Fruit fly (Drosophila melanogaster): ENCODE measurements around the gene CG13073.
A peak's percentile ranks its signal among the peaks of the same experiment; 100 is the strongest.

CG13073 gene

DNA sequence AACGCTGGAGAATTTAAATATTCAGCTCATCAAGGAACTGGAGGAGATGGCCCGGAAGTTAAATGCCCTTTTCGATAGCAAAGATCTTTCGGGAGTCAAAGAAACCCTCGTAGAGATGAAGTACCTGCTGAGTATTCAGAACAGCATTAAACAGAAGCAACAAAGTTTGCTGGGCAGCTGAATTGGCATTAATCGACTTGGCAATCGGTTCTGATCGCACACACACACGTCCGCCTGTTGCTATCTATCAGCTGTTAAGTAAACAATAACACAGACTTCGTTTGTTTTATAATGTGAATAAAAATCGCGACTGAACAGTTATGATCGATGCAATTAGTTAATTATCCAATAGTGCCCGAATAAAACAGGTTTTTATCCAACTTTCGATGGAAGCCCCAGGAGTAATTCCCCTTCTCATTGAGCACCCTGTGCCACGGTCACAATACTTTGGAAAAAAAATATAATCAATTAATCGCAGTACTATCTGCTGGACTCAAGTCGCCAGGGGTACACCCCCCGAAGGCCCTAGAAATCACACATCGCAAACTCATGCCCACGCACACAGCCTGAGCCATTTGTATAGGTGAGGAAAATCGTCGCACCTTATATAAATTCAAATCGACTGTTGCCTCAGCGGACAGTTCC lies 16.9 kb upstream of the CG13073 start (continued):
- TF ChIP-seq trh (GFP tag; optimal IDR thresholded peaks at IDR 0.05) (no peak), Dref (GFP tag; IDR thresholded peaks at IDR 0.05) (peak; percentile 50), Rx (GFP tag; IDR thresholded peaks at IDR 0.05) (no peak), CG14441 (GFP tag; IDR thresholded peaks at IDR 0.05) (no peak), CG2129 (GFP tag; IDR thresholded peaks at IDR 0.05; ENCODE audit: partially characterized antibody) (no peak), CG1647 (GFP tag; optimal IDR thresholded peaks at IDR 0.05) (no peak), sima (GFP tag; optimal IDR thresholded peaks at IDR 0.05) (no peak), h (optimal IDR thresholded peaks at IDR 0.05) (no peak), CG17912 (GFP tag; optimal IDR thresholded peaks at IDR 0.05) (no peak), CG3726 (GFP tag; IDR thresholded peaks at IDR 0.05) (no peak), Hey (tag; optimal IDR thresholded peaks at IDR 0.05) (no peak), CG6683 (GFP tag; optimal IDR thresholded peaks at IDR 0.05) (no peak), CG12236 (GFP tag; optimal IDR thresholded peaks at IDR 0.05) (no peak), onecut (GFP tag; IDR thresholded peaks at IDR 0.05) (no peak), CG16779 (GFP tag; IDR thresholded peaks at IDR 0.05) (no peak), Xrp1 (GFP tag; IDR thresholded peaks at IDR 0.05) (no peak), Nf-YC (tag; optimal IDR thresholded peaks at IDR 0.05) (no peak), gcm (GFP tag; optimal IDR thresholded peaks at IDR 0.05) (no peak), CG15073 (GFP tag; optimal IDR thresholded peaks at IDR 0.05) (no peak), D (optimal IDR thresholded peaks at IDR 0.05) (no peak), D (GFP tag; optimal IDR thresholded peaks at IDR 0.05) (no peak), CG7786 (GFP tag; optimal IDR thresholded peaks at IDR 0.05) (no peak), nom (GFP tag; optimal IDR thresholded peaks at IDR 0.05) (no peak), CG15514 (GFP tag; optimal IDR thresholded peaks at IDR 0.05) (no peak), CG4282 (GFP tag; optimal IDR thresholded peaks at IDR 0.05) (no peak), disco-r (GFP tag; optimal IDR thresholded peaks at IDR 0.05) (no peak), klu (GFP tag; IDR thresholded peaks at IDR 0.05) (no peak), knrl (GFP tag; IDR thresholded peaks at IDR 0.05; ENCODE audit: partially characterized antibody) (no peak)

DNA sequence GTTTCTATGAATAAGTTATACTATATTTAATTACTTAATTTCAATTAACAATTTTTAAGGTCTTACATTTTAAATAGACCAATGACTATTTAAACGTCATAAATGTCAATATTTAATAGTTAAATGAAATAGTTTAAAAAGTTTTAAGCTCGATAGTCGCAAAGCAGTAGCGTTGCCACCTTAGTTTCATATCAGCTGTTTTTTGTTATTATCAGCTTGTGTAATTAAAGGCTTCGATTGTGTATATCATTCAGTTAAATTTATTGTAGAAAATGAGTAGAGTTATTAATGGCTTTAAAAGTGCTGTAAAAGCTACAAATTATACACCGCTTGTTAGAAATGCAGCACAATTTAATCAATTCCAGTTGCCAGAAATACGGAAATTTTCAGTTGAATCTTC lies 15.8 kb upstream of the CG13073 start, which contains the start of gene Hsc20:
Gene Hsc20, plus strand, starts transcription at position 204 of the 400 bp plus-strand sequence.
- TF ChIP-seq TFAM (GFP tag; optimal IDR thresholded peaks at IDR 0.05) = no peak
- no peak for TF ChIP-seq CG8290 (GFP tag; optimal IDR thresholded peaks at IDR 0.05)
- no peak for TF ChIP-seq CG8290 (tag; optimal IDR thresholded peaks at IDR 0.05)
- TF ChIP-seq CG11695 (GFP tag; IDR thresholded peaks at IDR 0.05) = no peak
- no peak for TF ChIP-seq eve (GFP tag; optimal IDR thresholded peaks at IDR 0.05)
- no peak for TF ChIP-seq CG2116 (GFP tag; optimal IDR thresholded peaks at IDR 0.05)
- no peak for TF ChIP-seq CG13775 (GFP tag; optimal IDR thresholded peaks at IDR 0.05)
- TF ChIP-seq Xrp1 (GFP tag; IDR thresholded peaks at IDR 0.05) = no peak
- TF ChIP-seq Sin3A (optimal IDR thresholded peaks at IDR 0.05) = no peak
- no peak for TF ChIP-seq grn (GFP tag; optimal IDR thresholded peaks at IDR 0.05)
- no peak for TF ChIP-seq chn (GFP tag; optimal IDR thresholded peaks at IDR 0.05)
- TF ChIP-seq pb (GFP tag; optimal IDR thresholded peaks at IDR 0.05) = no peak
- no peak for TF ChIP-seq CG43689 (GFP tag; IDR thresholded peaks at IDR 0.05)
- no peak for TF ChIP-seq scrt (GFP tag; optimal IDR thresholded peaks at IDR 0.05)
- no peak for TF ChIP-seq Drgx (GFP tag; IDR thresholded peaks at IDR 0.05)
- TF ChIP-seq jigr1 (GFP tag; IDR thresholded peaks at IDR 0.05) = no peak
- TF ChIP-seq crp (GFP tag; optimal IDR thresholded peaks at IDR 0.05) = peak; percentile 20 to 85
- no peak for TF ChIP-seq cato (GFP tag; optimal IDR thresholded peaks at IDR 0.05; ENCODE audit: borderline replicate concordance)
- TF ChIP-seq nerfin-2 (GFP tag; IDR thresholded peaks at IDR 0.05; ENCODE audit: partially characterized antibody) = no peak
- TF ChIP-seq Xbp1 (GFP tag; optimal IDR thresholded peaks at IDR 0.05) = no peak
- no peak for TF ChIP-seq Awh (GFP tag; IDR thresholded peaks at IDR 0.05)
- no peak for TF ChIP-seq Rx (GFP tag; IDR thresholded peaks at IDR 0.05)
- TF ChIP-seq CG32772 (GFP tag; IDR thresholded peaks at IDR 0.05) = no peak
- no peak for TF ChIP-seq dan (GFP tag; IDR thresholded peaks at IDR 0.05)
- TF ChIP-seq fd3F (GFP tag; optimal IDR thresholded peaks at IDR 0.05) = no peak
- peak; percentile 65 for TF ChIP-seq MBD-R2 (GFP tag; IDR thresholded peaks at IDR 0.05)
- no peak for TF ChIP-seq Oli (tag; optimal IDR thresholded peaks at IDR 0.05)
- TF ChIP-seq CG10462 (GFP tag; optimal IDR thresholded peaks at IDR 0.05) = no peak

All from whole organism, embryonic.